Worm (Caenorhabditis elegans) whole organism, late embryonic: ENCODE results near the gene W01D2.6.

Source experiments
- F13H6.1 ChIP-seq: sonication (generic microtip); optimal IDR thresholded peaks from 2 replicates; lab custom pipeline; 2016; ENCODE audit warnings: missing genetic modification characterization, missing compliant biosample characterization
- Y22D7AL.16 ChIP-seq: sonication (generic microtip); optimal IDR thresholded peaks from 2 replicates; lab custom pipeline; 2016; ENCODE audit warnings: missing genetic modification characterization, missing compliant biosample characterization
- ama-1 ChIP-seq: fragments of 150-350 bp; optimal IDR thresholded peaks from 2 replicates; lab custom pipeline; 2014
- pag-3 ChIP-seq: sonication (generic microtip); optimal IDR thresholded peaks from 2 replicates; lab custom pipeline; 2016; ENCODE audit warnings: missing compliant biosample characterization, missing genetic modification characterization, borderline replicate concordance

DNA sequence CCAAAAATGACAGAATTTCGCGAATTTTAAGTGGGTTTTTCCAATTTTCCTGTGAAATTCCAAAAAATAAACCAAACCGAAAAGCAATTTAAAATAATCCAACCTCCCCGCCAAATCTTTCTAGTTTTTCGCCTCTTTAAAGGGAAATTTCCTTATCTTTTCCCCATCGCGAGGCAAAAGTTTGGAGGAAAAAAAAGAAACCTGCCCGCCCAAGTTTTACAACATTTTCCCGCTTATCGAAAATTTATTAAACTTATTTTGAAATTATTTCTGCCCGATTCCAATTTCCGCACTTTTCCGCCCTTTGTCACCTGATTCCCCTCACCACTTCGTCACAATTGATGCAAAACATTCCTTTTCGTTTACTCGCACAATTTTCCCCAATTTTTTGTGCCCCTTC, 3.4 kb downstream of the W01D2.6 start, which contains the start of gene osta-3:
- TF ChIP-seq ama-1 (lab: Kevin White, UChicago) = no peak
- TF ChIP-seq pag-3 (tag; lab: Kevin White, UChicago) = no peak
- TF ChIP-seq Y22D7AL.16 = no peak
- TF ChIP-seq F13H6.1 = no peak
